Worm (Caenorhabditis elegans): ENCODE data around the gene K09E2.1.

Gene K09E2.1

DNA sequence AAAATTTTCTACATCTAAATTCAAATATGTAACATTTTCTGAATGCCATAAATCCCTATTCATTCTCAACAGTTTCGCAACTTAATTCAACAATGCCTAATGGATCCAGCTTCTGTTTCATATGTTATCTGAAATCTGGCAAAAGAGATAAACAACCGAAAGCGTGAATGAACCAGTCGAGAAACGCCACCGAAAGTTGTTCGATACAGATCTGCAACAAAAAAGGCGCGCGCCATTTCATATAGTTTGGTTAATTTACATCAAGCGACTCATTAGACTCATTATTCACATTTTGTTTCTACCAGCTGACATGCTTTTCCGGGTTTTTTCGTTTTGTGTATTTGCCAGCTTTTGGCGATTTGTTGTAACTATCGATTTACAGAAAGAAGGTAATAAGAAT lies at the start of gene K09E2.1:
K09E2.1 (plus strand) TSS at position 301 of the 400 bp plus-strand sequence.
- TF ChIP-seq ztf-7 (tag; optimal IDR thresholded peaks at IDR 0.05) (no peak), ceh-28 (tag; optimal IDR thresholded peaks at IDR 0.05) (no peak), set-16 (GFP tag; IDR thresholded peaks at IDR 0.05) (no peak), tra-1 (GFP tag; IDR thresholded peaks at IDR 0.05) (no peak), lin-29 (GFP tag; IDR thresholded peaks at IDR 0.05) (no peak), nhr-41 (GFP tag; IDR thresholded peaks at IDR 0.05) (no peak), aha-1 (tag) (no peak), F44E2.7 (GFP tag; IDR thresholded peaks at IDR 0.05) (no peak), mes-2 (tag; optimal IDR thresholded peaks at IDR 0.05; ENCODE audit: poor library complexity, severe bottlenecking) (no peak), aly-2 (tag; optimal IDR thresholded peaks at IDR 0.05) (no peak), ceh-32 (tag; optimal IDR thresholded peaks at IDR 0.05; ENCODE audit: poor library complexity) (no peak), nhr-111 (GFP tag; optimal IDR thresholded peaks at IDR 0.05) (no peak), T26A8.4 (GFP tag; IDR thresholded peaks at IDR 0.05) (no peak), skn-1 (tag; optimal IDR thresholded peaks at IDR 0.05) (no peak), dve-1 (tag; optimal IDR thresholded peaks at IDR 0.05; ENCODE audit: insufficient read depth) (no peak), Y75B8A.6 (GFP tag; IDR thresholded peaks at IDR 0.05) (no peak), ceh-44 (GFP tag; IDR thresholded peaks at IDR 0.05) (no peak), ztf-11 (tag; optimal IDR thresholded peaks at IDR 0.05) (no peak)

- TF ChIP-seq lin-39 (tag; optimal IDR thresholded peaks at IDR 0.05) (no peak), egl-43 (GFP tag; IDR thresholded peaks at IDR 0.05) (no peak; the same call in none of the 2 replicates), pqm-1 (tag; optimal IDR thresholded peaks at IDR 0.05) (no peak), aha-1 (tag) (peak; percentile 79), sdz-12 (GFP tag; optimal IDR thresholded peaks at IDR 0.05) (no peak), lin-1 (GFP tag; IDR thresholded peaks at IDR 0.05) (no peak), nhr-102 (tag; optimal IDR thresholded peaks at IDR 0.05) (peak; percentile 55), T20F7.1 (GFP tag; optimal IDR thresholded peaks at IDR 0.05) (no peak), ctbp-1 (GFP tag; IDR thresholded peaks at IDR 0.05) (peak; percentile 62; the same call in 1 of the 2 replicates), nhr-48 (tag; optimal IDR thresholded peaks at IDR 0.05) (peak; percentile 43), lin-29 (GFP tag; IDR thresholded peaks at IDR 0.05) (no peak; the same call in 1 of the 2 replicates), dve-1 (tag; optimal IDR thresholded peaks at IDR 0.05; ENCODE audit: insufficient read depth) (peak; percentile 31), vab-7 (GFP tag; IDR thresholded peaks at IDR 0.05) (0 out of 2 replicates have a peak, but pooled peaks have one; percentile 7), ceh-82 (tag; optimal IDR thresholded peaks at IDR 0.05) (no peak), lsy-2 (tag; optimal IDR thresholded peaks at IDR 0.05) (no peak), ceh-44 (GFP tag; IDR thresholded peaks at IDR 0.05) (0 out of 2 replicates have a peak, but pooled peaks have one; percentile 25), set-16 (GFP tag; IDR thresholded peaks at IDR 0.05) (no peak), nhr-28 (tag; optimal IDR thresholded peaks at IDR 0.05) (no peak), F49E8.2 (tag; optimal IDR thresholded peaks at IDR 0.05; ENCODE audit: borderline replicate concordance) (peak; percentile 58), madf-5 (GFP tag; IDR thresholded peaks at IDR 0.05) (peak; percentile 10 to 75; a peak in 2 of 4 replicates), lir-3 (tag; optimal IDR thresholded peaks at IDR 0.05) (peak; percentile 80), spr-3 (GFP tag; optimal IDR thresholded peaks at IDR 0.05) (peak; percentile 57), dpl-1 (GFP tag; optimal IDR thresholded peaks at IDR 0.05) (no peak), Y5F2A.4 (GFP tag; optimal IDR thresholded peaks at IDR 0.05) (no peak), daf-8 (GFP tag; IDR thresholded peaks at IDR 0.05) (no peak), nhr-42 (GFP tag; IDR thresholded peaks at IDR 0.05) (peak; percentile 38; the same call in 1 of the 2 replicates), pha-4 (GFP tag; IDR thresholded peaks at IDR 0.05) (peak; percentile 64), pha-4 (tag; optimal IDR thresholded peaks at IDR 0.05) (no peak), ztf-11 (tag; optimal IDR thresholded peaks at IDR 0.05) (no peak), ceh-28 (tag; optimal IDR thresholded peaks at IDR 0.05) (no peak), lim-7 (GFP tag; IDR thresholded peaks at IDR 0.05) (peak; percentile 62), spr-1 (tag; optimal IDR thresholded peaks at IDR 0.05) (peak; percentile 53), dmd-6 (GFP tag; IDR thresholded peaks at IDR 0.05) (peak; percentile 13; the same call in 1 of the 2 replicates), tra-1 (GFP tag; IDR thresholded peaks at IDR 0.05) (no peak), mes-2 (tag; optimal IDR thresholded peaks at IDR 0.05; ENCODE audit: poor library complexity, severe bottlenecking) (peak; percentile 56), attf-4 (tag; optimal IDR thresholded peaks at IDR 0.05) (no peak), nhr-111 (GFP tag; optimal IDR thresholded peaks at IDR 0.05) (no peak), mxl-2 (GFP tag; conservative IDR thresholded peaks at IDR 0.05) (no peak), unc-39 (tag; optimal IDR thresholded peaks at IDR 0.05) (no peak), D1046.2 (GFP tag; IDR thresholded peaks at IDR 0.05) (no peak), nhr-41 (GFP tag; IDR thresholded peaks at IDR 0.05) (0 out of 2 replicates have a peak, but pooled peaks have one; percentile 11)
Measured at ce11 chrX:8638679-8639184, 43.0 kb upstream of the K09E2.1 start.
